Fruit fly (Drosophila melanogaster) whole organism, wandering third instar larva: Measurements from ENCODE around the gene Rcc1.

Experiments
- CG32264 ChIP-seq: fragments of 200-800 bp; sonication (Bioruptor generic); optimal IDR thresholded peaks from 2 replicates; lab custom pipeline; 2016; ENCODE audit warnings: missing biosample characterization, missing genetic modification characterization
- psq ChIP-seq: fragments of 200-800 bp; sonication (Bioruptor generic); optimal IDR thresholded peaks from 3 replicates; lab custom pipeline; 2017; ENCODE audit warnings: missing biosample characterization, mild to moderate bottlenecking, missing genetic modification characterization, moderate library complexity

- TF ChIP-seq CG32264 (GFP tag; lab: Kevin White, UChicago) = no peak
- TF ChIP-seq psq (GFP tag; lab: Kevin White, UChicago) = no peak
These were observed 28.6 kb downstream of the Rcc1 start, which contains the start of gene CG32413 for dm6 chr3L:5903955-5904354.
